Fruit fly (Drosophila melanogaster) whole organism, embryonic: Measurements from ENCODE around the gene CG10063.

Experiments
- CG10147 ChIP-seq: fragments of 200-800 bp; sonication (Bioruptor generic); optimal IDR thresholded peaks from 2 replicates; lab custom pipeline; 2019; ENCODE audit warnings: missing biosample characterization, mild to moderate bottlenecking, missing genetic modification characterization, moderate library complexity
- CG10267 ChIP-seq: fragments of 200-800 bp; sonication (Bioruptor generic); optimal IDR thresholded peaks from 2 replicates; lab custom pipeline; 2018; ENCODE audit warnings: missing biosample characterization, mild to moderate bottlenecking, missing genetic modification characterization, moderate library complexity
- CG10654 ChIP-seq: fragments of 200-800 bp; sonication (Bioruptor generic); optimal IDR thresholded peaks from 2 replicates; lab custom pipeline; 2016; ENCODE audit warnings: missing biosample characterization, missing genetic modification characterization
- CG11456 ChIP-seq: fragments of 200-800 bp; sonication (Bioruptor generic); IDR thresholded peaks from 3 replicates; pipeline ENCODE4 v1.3.6; 2022; ENCODE audit warnings: missing biosample characterization, missing genetic modification characterization
- CG11560 ChIP-seq: fragments of 200-800 bp; sonication (Bioruptor generic); IDR thresholded peaks from 3 replicates; pipeline ENCODE4 v1.3.6; 2022; ENCODE audit warnings: missing biosample characterization, missing genetic modification characterization
- CG12104 ChIP-seq: fragments of 200-800 bp; sonication (Bioruptor generic); optimal IDR thresholded peaks from 3 replicates; lab custom pipeline; 2016; ENCODE audit warnings: missing biosample characterization, missing genetic modification characterization
- CG12299 ChIP-seq: fragments of 200-800 bp; sonication (Bioruptor generic); optimal IDR thresholded peaks from 2 replicates; lab custom pipeline; 2018; ENCODE audit warnings: missing biosample characterization, mild to moderate bottlenecking, missing genetic modification characterization
- CG13123 ChIP-seq: fragments of 200-800 bp; sonication (Bioruptor generic); optimal IDR thresholded peaks from 2 replicates; lab custom pipeline; 2016; ENCODE audit warnings: missing biosample characterization, missing genetic modification characterization
- CG14441 ChIP-seq: fragments of 200-800 bp; sonication (Bioruptor generic); IDR thresholded peaks from 2 replicates; pipeline ENCODE4 v1.3.6; 2022; ENCODE audit warnings: missing biosample characterization, missing genetic modification characterization
- CG18476 ChIP-seq: fragments of 200-800 bp; sonication (Bioruptor generic); optimal IDR thresholded peaks from 2 replicates; lab custom pipeline; 2016; ENCODE audit warnings: missing biosample characterization, mild to moderate bottlenecking, missing genetic modification characterization
- CG2116 ChIP-seq: fragments of 200-800 bp; sonication (Bioruptor generic); optimal IDR thresholded peaks from 3 replicates; lab custom pipeline; 2018; ENCODE audit warnings: missing biosample characterization, mild to moderate bottlenecking, missing genetic modification characterization
- CG2120 ChIP-seq: fragments of 200-800 bp; sonication (Bioruptor generic); optimal IDR thresholded peaks from 3 replicates; lab custom pipeline; 2016; ENCODE audit warnings: missing biosample characterization, missing genetic modification characterization
- CG31224 ChIP-seq: fragments of 200-800 bp; sonication (Bioruptor generic); IDR thresholded peaks from 2 replicates; pipeline ENCODE4 v1.3.6; 2022; ENCODE audit warnings: missing biosample characterization, missing genetic modification characterization
- CG33213 ChIP-seq: fragments of 200-800 bp; sonication (Bioruptor generic); optimal IDR thresholded peaks from 3 replicates; lab custom pipeline; 2016; ENCODE audit warnings: missing biosample characterization, missing genetic modification characterization
- CG4360 ChIP-seq: fragments of 200-800 bp; sonication (Bioruptor generic); IDR thresholded peaks from 2 replicates; pipeline ENCODE4 v1.3.6; 2022; ENCODE audit warnings: missing biosample characterization, missing genetic modification characterization
- CG4424 ChIP-seq: fragments of 200-800 bp; sonication (Bioruptor generic); optimal IDR thresholded peaks from 3 replicates; lab custom pipeline; 2016; ENCODE audit warnings: missing biosample characterization, missing genetic modification characterization
- CG6689 ChIP-seq: fragments of 200-800 bp; sonication (Bioruptor generic); IDR thresholded peaks from 2 replicates; pipeline ENCODE4 v1.3.6; 2022; ENCODE audit warnings: missing biosample characterization, missing genetic modification characterization
- CG6813 ChIP-seq: fragments of 200-800 bp; sonication (Bioruptor generic); optimal IDR thresholded peaks from 2 replicates; lab custom pipeline; 2017; ENCODE audit warnings: missing biosample characterization, missing genetic modification characterization, mild to moderate bottlenecking, moderate library complexity, missing genetic modification reagents
- CHES-1-like ChIP-seq: fragments of 200-800 bp; sonication (Bioruptor generic); optimal IDR thresholded peaks from 2 replicates; lab custom pipeline; 2016; ENCODE audit warnings: missing biosample characterization, missing genetic modification characterization
- D19A ChIP-seq: fragments of 200-800 bp; optimal IDR thresholded peaks from 3 replicates; lab custom pipeline; 2019; ENCODE audit warnings: missing biosample characterization, mild to moderate bottlenecking, missing genetic modification characterization, moderate library complexity
- D19B ChIP-seq: fragments of 200-800 bp; sonication (Bioruptor generic); optimal IDR thresholded peaks from 2 replicates; lab custom pipeline; 2017; ENCODE audit warnings: missing biosample characterization, mild to moderate bottlenecking, missing genetic modification characterization
- Deaf1 ChIP-seq: fragments of 200-800 bp; optimal IDR thresholded peaks from 3 replicates; lab custom pipeline; 2019; ENCODE audit warnings: missing biosample characterization, mild to moderate bottlenecking, missing genetic modification characterization, moderate library complexity
- Eip74EF ChIP-seq, 2 experiments: fragments of 200-800 bp in 1 of 2; fragments of >200 bp in 1 of 2; sonication (Bioruptor generic) in 1 of 2; optimal IDR thresholded peaks; 2 replicates each; lab custom pipeline; 2017 to 2019; ENCODE audit warnings: missing biosample characterization in 2 of 2, missing genetic modification characterization in 2 of 2, mild to moderate bottlenecking in 1 of 2, moderate library complexity in 1 of 2
- Elba2 ChIP-seq: fragments of 200-800 bp; sonication (Bioruptor generic); optimal IDR thresholded peaks from 3 replicates; lab custom pipeline; 2016; ENCODE audit warnings: missing biosample characterization, missing genetic modification characterization
- HHEX ChIP-seq: fragments of 200-800 bp; sonication (Bioruptor generic); optimal IDR thresholded peaks from 3 replicates; lab custom pipeline; 2017; ENCODE audit warnings: missing biosample characterization, mild to moderate bottlenecking, missing genetic modification characterization, missing genetic modification reagents
- Rfx ChIP-seq: fragments of 200-800 bp; sonication (Bioruptor generic); IDR thresholded peaks from 2 replicates; pipeline ENCODE4 v1.3.6; 2022; ENCODE audit warnings: missing biosample characterization, missing genetic modification characterization
- Xbp1 ChIP-seq: fragments of 200-800 bp; sonication (Bioruptor generic); optimal IDR thresholded peaks from 3 replicates; lab custom pipeline; 2016; ENCODE audit warnings: missing biosample characterization, mild to moderate bottlenecking, missing genetic modification characterization
- Xrp1 ChIP-seq: fragments of 200-800 bp; sonication (Bioruptor generic); IDR thresholded peaks from 2 replicates; pipeline ENCODE4 v1.3.6; 2022; ENCODE audit warnings: missing biosample characterization, missing genetic modification characterization
- bbx ChIP-seq: fragments of 200-800 bp; sonication (Bioruptor generic); IDR thresholded peaks from 2 replicates; pipeline ENCODE4 v1.3.6; 2022; ENCODE audit warnings: missing biosample characterization, missing genetic modification characterization; ENCODE audit not compliant: partially characterized antibody
- bigmax ChIP-seq: fragments of 200-800 bp; sonication (Bioruptor generic); optimal IDR thresholded peaks from 2 replicates; lab custom pipeline; 2018; ENCODE audit warnings: missing biosample characterization, mild to moderate bottlenecking, missing genetic modification characterization
- bowl ChIP-seq: fragments of 200-800 bp; sonication (Bioruptor generic); IDR thresholded peaks from 2 replicates; pipeline ENCODE4 v1.3.6; 2022; ENCODE audit warnings: missing biosample characterization, missing genetic modification characterization
- cg ChIP-seq: fragments of 200-800 bp; sonication (Bioruptor generic); optimal IDR thresholded peaks from 3 replicates; lab custom pipeline; 2019; ENCODE audit warnings: missing biosample characterization, mild to moderate bottlenecking, missing genetic modification characterization, moderate library complexity
- cwo ChIP-seq: fragments of 200-800 bp; sonication (Bioruptor generic); optimal IDR thresholded peaks from 3 replicates; lab custom pipeline; 2017; ENCODE audit warnings: missing biosample characterization, missing genetic modification characterization, mild to moderate bottlenecking, moderate library complexity, missing genetic modification reagents
- da ChIP-seq: fragments of 200-800 bp; sonication (Bioruptor generic); optimal IDR thresholded peaks from 2 replicates; lab custom pipeline; 2016; ENCODE audit warnings: missing biosample characterization, missing genetic modification characterization
- disco-r ChIP-seq: fragments of 200-800 bp; sonication (Bioruptor generic); optimal IDR thresholded peaks from 2 replicates; lab custom pipeline; 2016; ENCODE audit warnings: missing biosample characterization, missing genetic modification characterization
- eyg ChIP-seq: fragments of 200-800 bp; sonication (Bioruptor generic); optimal IDR thresholded peaks from 3 replicates; lab custom pipeline; 2016; ENCODE audit warnings: missing biosample characterization, missing genetic modification characterization
- fd96Cb ChIP-seq: fragments of 200-800 bp; sonication (Bioruptor generic); optimal IDR thresholded peaks from 2 replicates; lab custom pipeline; 2018; ENCODE audit warnings: missing biosample characterization, mild to moderate bottlenecking, missing genetic modification characterization, moderate library complexity
- gro ChIP-seq: fragments of 200-800 bp; sonication (Bioruptor generic); optimal IDR thresholded peaks from 2 replicates; lab custom pipeline; 2016; ENCODE audit warnings: missing biosample characterization, missing genetic modification characterization
- hb ChIP-seq: fragments of 200-800 bp; sonication (Bioruptor generic); IDR thresholded peaks from 3 replicates; pipeline ENCODE4 v1.3.6; 2022; ENCODE audit warnings: missing biosample characterization, missing genetic modification characterization; ENCODE audit not compliant: partially characterized antibody
- hbn ChIP-seq: fragments of 200-800 bp; sonication (Bioruptor generic); IDR thresholded peaks from 2 replicates; pipeline ENCODE4 v1.3.6; 2022; ENCODE audit warnings: missing biosample characterization, missing genetic modification characterization; ENCODE audit not compliant: partially characterized antibody
- ken ChIP-seq: fragments of 200-800 bp; sonication (Bioruptor generic); IDR thresholded peaks from 3 replicates; pipeline ENCODE4 v1.3.6; 2022; ENCODE audit warnings: missing biosample characterization, missing genetic modification characterization
- klu ChIP-seq: fragments of 200-800 bp; sonication (Bioruptor generic); IDR thresholded peaks from 2 replicates; pipeline ENCODE4 v1.3.6; 2022; ENCODE audit warnings: missing biosample characterization, missing genetic modification characterization
- lilli ChIP-seq: fragments of 200-800 bp; sonication (Bioruptor generic); optimal IDR thresholded peaks from 3 replicates; lab custom pipeline; 2016; ENCODE audit warnings: missing biosample characterization, missing genetic modification characterization
- lov ChIP-seq, 2 experiments: fragments of 200-800 bp in 1 of 2; fragments of >200 bp in 1 of 2; sonication (Bioruptor generic) in 1 of 2; IDR thresholded peaks in 1 of 2; optimal IDR thresholded peaks in 1 of 2; 2 replicates in 1 of 2; 3 replicates in 1 of 2; pipeline versions ENCODE4 v1.3.6 to Lab custom; 2017 to 2022; ENCODE audit warnings: missing biosample characterization in 1 of 2, missing genetic modification characterization in 1 of 2
- nerfin-1 ChIP-seq: fragments of 200-800 bp; sonication (Bioruptor generic); optimal IDR thresholded peaks from 3 replicates; lab custom pipeline; 2019; ENCODE audit warnings: missing biosample characterization, mild to moderate bottlenecking, missing genetic modification characterization, moderate library complexity
- nom ChIP-seq: fragments of 200-800 bp; sonication (Bioruptor generic); optimal IDR thresholded peaks from 2 replicates; lab custom pipeline; 2017; ENCODE audit warnings: missing biosample characterization, missing genetic modification characterization, mild to moderate bottlenecking, moderate library complexity, missing genetic modification reagents
- psq ChIP-seq: fragments of 200-800 bp; sonication (Bioruptor generic); optimal IDR thresholded peaks from 2 replicates; lab custom pipeline; 2017; ENCODE audit warnings: missing biosample characterization, missing genetic modification characterization
- row ChIP-seq: fragments of 200-800 bp; sonication (Bioruptor generic); IDR thresholded peaks from 3 replicates; pipeline ENCODE4 v1.3.6; 2022; ENCODE audit warnings: missing biosample characterization, missing genetic modification characterization

The CG10063 gene

DNA sequence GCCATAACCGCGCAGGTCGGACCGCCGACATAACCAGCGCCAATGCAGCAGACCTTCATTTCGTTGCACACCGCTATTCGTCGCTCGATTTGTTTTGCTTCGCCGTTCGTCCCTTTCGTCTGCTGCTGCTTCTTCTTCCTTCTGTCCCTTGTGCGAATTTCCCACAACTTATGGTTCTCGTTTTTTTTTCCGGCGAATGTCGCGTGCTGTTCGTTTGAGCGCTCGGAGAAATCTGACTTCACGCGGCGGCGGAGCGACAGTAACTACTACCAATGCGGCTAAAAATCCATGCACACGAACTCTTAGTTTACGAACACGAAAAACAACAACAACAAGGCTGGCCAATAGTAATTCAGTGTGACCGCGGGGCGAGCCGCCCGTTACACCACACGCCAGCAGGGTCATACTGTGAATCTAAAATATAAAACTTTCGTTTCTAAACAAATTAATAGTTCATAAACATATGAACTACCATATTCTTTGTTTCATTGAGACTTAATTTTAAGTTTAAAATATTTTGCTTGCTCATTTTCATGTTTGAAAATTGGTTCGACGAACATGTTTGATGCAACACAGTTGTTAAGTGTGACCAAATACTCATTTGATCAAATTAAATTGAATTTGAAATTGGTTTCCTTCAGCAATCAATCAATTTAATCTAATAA lies 7.6 kb downstream of the CG10063 start, which contains the start of gene sgl (continued):
- TF ChIP-seq CG11456 (GFP tag; lab: Robert Waterston, UW) (peak; percentile 66; the same call in 2 of the 3 replicates), CG12299 (tag; lab: Kevin White, UChicago) (no peak), bigmax (GFP tag; lab: Kevin White, UChicago) (peak; percentile 20), da (GFP tag; lab: Kevin White, UChicago) (no peak), HHEX (GFP tag; lab: Kevin White, UChicago) (peak; percentile 39), Eip74EF (GFP tag; optimal IDR thresholded peaks at IDR 0.05; lab: Kevin White, UChicago) (peak in 1 of 2 experiments; percentile 4), CG10654 (no peak), hbn (GFP tag; lab: Robert Waterston, UW) (0 out of 2 replicates have a peak, but pooled peaks have one; percentile 23), Xbp1 (GFP tag; lab: Kevin White, UChicago) (peak; percentile 11), CG4424 (GFP tag; lab: Kevin White, UChicago) (peak; percentile 19), CG18476 (GFP tag; lab: Kevin White, UChicago) (no peak), nerfin-1 (tag; lab: Kevin White, UChicago) (peak; percentile 78), CG12104 (no peak), eyg (GFP tag; lab: Kevin White, UChicago) (peak; percentile 22), bbx (GFP tag; lab: Robert Waterston, UW) (peak; percentile 68), nom (GFP tag; lab: Kevin White, UChicago) (peak; percentile 84), Rfx (peak; percentile 69), bowl (GFP tag; lab: Robert Waterston, UW) (0 out of 2 replicates have a peak, but pooled peaks have one; percentile 26), CG6689 (GFP tag; lab: Robert Waterston, UW) (peak; percentile 28; the same call in 1 of the 2 replicates), lov (optimal IDR thresholded peaks at IDR 0.05; lab: Kevin White, UChicago) (no peak), lov (GFP tag; IDR thresholded peaks at IDR 0.05; lab: Robert Waterston, UW) (0 out of 3 replicates have a peak, but pooled peaks have one; percentile 23), CG4360 (GFP tag; lab: Robert Waterston, UW) (peak; percentile 80), CG2120 (peak; percentile 51), CG11560 (no peak), CG13123 (GFP tag; lab: Kevin White, UChicago) (no peak), Deaf1 (tag; lab: Kevin White, UChicago) (peak; percentile 99), CG31224 (GFP tag; lab: Robert Waterston, UW) (no peak), row (GFP tag; lab: Robert Waterston, UW) (peak; percentile 83), lilli (GFP tag; lab: Kevin White, UChicago) (peak; percentile 20), gro (peak; percentile 36), fd96Cb (tag; lab: Kevin White, UChicago) (no peak), CG10267 (tag; lab: Kevin White, UChicago) (peak; percentile 70), CG10147 (GFP tag; lab: Kevin White, UChicago) (no peak), CG14441 (0 out of 2 replicates have a peak, but pooled peaks have one; percentile 18), CG6813 (GFP tag; lab: Kevin White, UChicago) (peak; percentile 57), Xrp1 (GFP tag; lab: Robert Waterston, UW) (peak; percentile 14; the same call in 1 of the 2 replicates), cg (GFP tag; lab: Kevin White, UChicago) (peak; percentile 83), hb (GFP tag; lab: Robert Waterston, UW) (no peak), CG2116 (peak; percentile 47), D19B (GFP tag; lab: Kevin White, UChicago) (peak; percentile 14), ken (GFP tag; lab: Robert Waterston, UW) (peak; percentile 59; the same call in 1 of the 3 replicates), CG33213 (GFP tag; lab: Kevin White, UChicago) (peak; percentile 83), cwo (GFP tag; lab: Kevin White, UChicago) (peak; percentile 53), D19A (tag; lab: Kevin White, UChicago) (peak; percentile 11), klu (GFP tag; lab: Robert Waterston, UW) (no peak), psq (peak; percentile 97), Elba2 (GFP tag; lab: Kevin White, UChicago) (peak; percentile 52), disco-r (no peak), CHES-1-like (peak; percentile 48)
